ENCODE assay signal across 3 worm cellular contexts in the genomic region with DNA sequence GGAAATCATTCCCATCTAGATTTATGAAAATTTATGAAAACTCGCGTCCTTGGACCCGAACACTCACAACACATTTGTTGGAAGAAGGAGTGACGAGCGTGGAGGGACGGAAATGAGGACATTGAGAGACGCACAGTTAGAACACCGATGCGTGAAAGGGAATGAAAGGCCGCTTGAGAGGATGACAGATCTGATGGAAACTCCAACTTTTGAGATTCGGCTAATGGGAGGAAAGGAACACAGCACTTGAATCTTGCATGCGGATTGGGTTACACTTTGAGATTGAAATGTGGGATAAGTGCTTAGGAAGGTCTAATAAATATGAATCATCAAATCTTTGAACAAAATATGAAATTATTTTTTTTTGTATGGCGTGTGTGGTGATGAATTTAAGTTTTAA.
TF ChIP-seq lines count a peak whose summit lies in the region.

No protein-coding gene starts in this region.

TF ChIP-seq in whole organism, L1 larva, 84 proteins besides CTCF, POLR2A, EP300 and RAD21:
- TF ChIP-seq blmp-1 (tag; optimal IDR thresholded peaks at IDR 0.05; lab: Kevin White, UChicago): peak; percentile 42
- TF ChIP-seq isw-1 (GFP tag; IDR thresholded peaks at IDR 0.05; lab: Robert Waterston, UW): no peak

TF ChIP-seq in whole organism, L2 larva, 48 proteins besides CTCF, POLR2A, EP300 and RAD21:
- TF ChIP-seq nhr-25 (tag; optimal IDR thresholded peaks at IDR 0.05; lab: Kevin White, UChicago) (peak; percentile 2), R02D3.7 (tag; optimal IDR thresholded peaks at IDR 0.05; lab: Kevin White, UChicago) (no peak)

TF ChIP-seq in whole organism, L3 larva, 47 proteins besides CTCF, POLR2A, EP300 and RAD21:
- TF ChIP-seq fkh-10 (GFP tag; optimal IDR thresholded peaks at IDR 0.05; lab: Kevin White, UChicago) (no peak), lin-15B (tag; optimal IDR thresholded peaks at IDR 0.05; lab: Kevin White, UChicago) (no peak), eor-1 (tag; optimal IDR thresholded peaks at IDR 0.05; lab: Kevin White, UChicago) (no peak), nhr-25 (tag; optimal IDR thresholded peaks at IDR 0.05; lab: Kevin White, UChicago) (peak; percentile 66), R02D3.7 (tag; optimal IDR thresholded peaks at IDR 0.05; lab: Kevin White, UChicago) (no peak), lin-39 (tag; optimal IDR thresholded peaks at IDR 0.05; lab: Kevin White, UChicago) (no peak), ceh-82 (tag; optimal IDR thresholded peaks at IDR 0.05; lab: Kevin White, UChicago) (no peak), ceh-16 (tag; optimal IDR thresholded peaks at IDR 0.05; lab: Kevin White, UChicago) (no peak)
TF ChIP-seq in whole organism, L3 larva: peak in this region for 1.
